Fruit fly (Drosophila melanogaster) whole organism, embryonic: Measurements from ENCODE around the gene CG6937.
A peak's percentile ranks its signal among the peaks of the same experiment; 100 is the strongest.

Experiments used
- CG10209 ChIP-seq: fragments of 200-800 bp; sonication (Bioruptor generic); optimal IDR thresholded peaks from 3 replicates; lab custom pipeline; 2017; ENCODE audit warnings: missing biosample characterization, mild to moderate bottlenecking, missing genetic modification characterization, missing genetic modification reagents
- CG10274 ChIP-seq: fragments of 200-800 bp; sonication (Bioruptor generic); optimal IDR thresholded peaks from 3 replicates; lab custom pipeline; 2017; ENCODE audit warnings: missing biosample characterization, mild to moderate bottlenecking, missing genetic modification characterization
- CG10366 ChIP-seq: fragments of 200-800 bp; sonication (Bioruptor generic); IDR thresholded peaks from 2 replicates; pipeline ENCODE4 v1.3.6; 2022; ENCODE audit warnings: missing biosample characterization, missing genetic modification characterization
- CG1233 ChIP-seq: fragments of 200-800 bp; sonication (Bioruptor generic); optimal IDR thresholded peaks from 4 replicates; lab custom pipeline; 2018; ENCODE audit warnings: missing biosample characterization, mild to moderate bottlenecking, missing genetic modification characterization
- CG13287 ChIP-seq: fragments of 200-800 bp; sonication (Bioruptor generic); IDR thresholded peaks from 2 replicates; pipeline ENCODE4 v1.3.6; 2022; ENCODE audit warnings: missing biosample characterization, missing genetic modification characterization; ENCODE audit not compliant: partially characterized antibody
- CG14014 ChIP-seq: fragments of 200-800 bp; sonication (Bioruptor generic); IDR thresholded peaks from 2 replicates; pipeline ENCODE4 v1.3.6; 2022; ENCODE audit warnings: missing biosample characterization, missing genetic modification characterization
- CG14667 ChIP-seq: fragments of 200-800 bp; sonication (Bioruptor generic); IDR thresholded peaks from 2 replicates; pipeline ENCODE4 v1.3.6; 2022; ENCODE audit warnings: missing biosample characterization, missing genetic modification characterization
- CG16815 ChIP-seq: fragments of 200-800 bp; sonication (Bioruptor generic); optimal IDR thresholded peaks from 3 replicates; lab custom pipeline; 2017; ENCODE audit warnings: missing biosample characterization, mild to moderate bottlenecking, missing genetic modification characterization
- CG1792 ChIP-seq: fragments of 200-800 bp; sonication (Bioruptor generic); optimal IDR thresholded peaks from 2 replicates; lab custom pipeline; 2016; ENCODE audit warnings: missing biosample characterization, missing genetic modification characterization
- CG1832 ChIP-seq: fragments of 200-800 bp; sonication (Bioruptor generic); optimal IDR thresholded peaks from 2 replicates; lab custom pipeline; 2017; ENCODE audit warnings: missing biosample characterization, mild to moderate bottlenecking, missing genetic modification characterization, inconsistent platforms
- CG2712 ChIP-seq: fragments of 200-800 bp; optimal IDR thresholded peaks from 3 replicates; lab custom pipeline; 2019; ENCODE audit warnings: missing biosample characterization, mild to moderate bottlenecking, missing genetic modification characterization, moderate library complexity
- CG30431 ChIP-seq: fragments of 200-800 bp; sonication (Bioruptor generic); optimal IDR thresholded peaks from 2 replicates; lab custom pipeline; 2017; ENCODE audit warnings: missing biosample characterization, missing genetic modification characterization
- CG33557 ChIP-seq: fragments of 200-800 bp; sonication (Bioruptor generic); optimal IDR thresholded peaks from 2 replicates; lab custom pipeline; 2019; ENCODE audit warnings: missing biosample characterization, mild to moderate bottlenecking, missing genetic modification characterization, moderate library complexity
- CG3407 ChIP-seq: fragments of 200-800 bp; sonication (Bioruptor generic); optimal IDR thresholded peaks from 2 replicates; lab custom pipeline; 2018; ENCODE audit warnings: missing biosample characterization, mild to moderate bottlenecking, missing genetic modification characterization
- CG5953 ChIP-seq: fragments of 200-800 bp; sonication (Bioruptor generic); IDR thresholded peaks from 2 replicates; pipeline ENCODE4 v1.3.6; 2022; ENCODE audit warnings: missing biosample characterization, missing genetic modification characterization
- CG6683 ChIP-seq: fragments of 200-800 bp; sonication (Bioruptor generic); optimal IDR thresholded peaks from 2 replicates; lab custom pipeline; 2017; ENCODE audit warnings: missing biosample characterization, mild to moderate bottlenecking, missing genetic modification characterization, missing genetic modification reagents
- CG6765 ChIP-seq: fragments of 200-800 bp; sonication (Bioruptor generic); optimal IDR thresholded peaks from 3 replicates; lab custom pipeline; 2017; ENCODE audit warnings: missing biosample characterization, mild to moderate bottlenecking, missing genetic modification characterization
- CG7745 ChIP-seq: fragments of 200-800 bp; sonication (Bioruptor generic); optimal IDR thresholded peaks from 2 replicates; lab custom pipeline; 2018; ENCODE audit warnings: missing biosample characterization, mild to moderate bottlenecking, missing genetic modification characterization, moderate library complexity
- CG8290 ChIP-seq, 3 experiments: fragments of 200-800 bp; sonication (Bioruptor generic); optimal IDR thresholded peaks; 2 replicates each; lab custom pipeline; 2016 to 2019; ENCODE audit warnings: missing biosample characterization in 3 of 3, missing genetic modification characterization in 3 of 3, mild to moderate bottlenecking in 2 of 3, moderate library complexity in 1 of 3
- CG9876 ChIP-seq: fragments of 200-800 bp; sonication (Bioruptor generic); optimal IDR thresholded peaks from 2 replicates; lab custom pipeline; 2016; ENCODE audit warnings: missing biosample characterization, missing genetic modification characterization
- Dip3 ChIP-seq: fragments of 200-800 bp; sonication (Bioruptor generic); optimal IDR thresholded peaks from 3 replicates; lab custom pipeline; 2016; ENCODE audit warnings: missing biosample characterization, missing genetic modification characterization
- HLH3B ChIP-seq: fragments of 200-800 bp; sonication (Bioruptor generic); IDR thresholded peaks from 2 replicates; pipeline ENCODE4 v1.3.6; 2022; ENCODE audit warnings: missing biosample characterization, missing genetic modification characterization
- Hr51 ChIP-seq, 2 experiments: fragments of 200-800 bp; sonication (Bioruptor generic); optimal IDR thresholded peaks; 2 replicates in 1 of 2; 3 replicates in 1 of 2; lab custom pipeline; 2016 to 2018; ENCODE audit warnings: missing biosample characterization in 2 of 2, missing genetic modification characterization in 2 of 2, mild to moderate bottlenecking in 1 of 2, moderate library complexity in 1 of 2
- Hsf ChIP-seq: fragments of 200-800 bp; sonication (Bioruptor generic); optimal IDR thresholded peaks from 3 replicates; lab custom pipeline; 2016; ENCODE audit warnings: missing biosample characterization, missing genetic modification characterization
- Lhr ChIP-seq: fragments of 200-800 bp; sonication (Bioruptor generic); optimal IDR thresholded peaks from 3 replicates; lab custom pipeline; 2017; ENCODE audit warnings: mild to moderate bottlenecking, missing biosample characterization, missing genetic modification reagents, missing genetic modification characterization
- PHDP ChIP-seq: fragments of 200-800 bp; sonication (Bioruptor generic); optimal IDR thresholded peaks from 3 replicates; lab custom pipeline; 2018; ENCODE audit warnings: missing biosample characterization, mild to moderate bottlenecking, missing genetic modification characterization, moderate library complexity
- Pdp1 ChIP-seq, 2 experiments: fragments of 200-800 bp; sonication (Bioruptor generic); optimal IDR thresholded peaks; 3 replicates each; lab custom pipeline; 2016; ENCODE audit warnings: missing biosample characterization in 2 of 2, missing genetic modification characterization in 2 of 2, mild to moderate bottlenecking in 1 of 2, moderate library complexity in 1 of 2
- Spps ChIP-seq: fragments of 200-800 bp; sonication (Bioruptor generic); optimal IDR thresholded peaks from 2 replicates; lab custom pipeline; 2018; ENCODE audit warnings: missing biosample characterization, mild to moderate bottlenecking, missing genetic modification characterization
- Stat92E ChIP-seq, 3 experiments: fragments of >200 bp in 2 of 3; fragments of 200-800 bp in 1 of 3; sonication (Bioruptor generic) in 1 of 3; optimal IDR thresholded peaks; 2 replicates each; lab custom pipeline; 2017 to 2019; ENCODE audit warnings: missing biosample characterization in 3 of 3, missing genetic modification characterization in 3 of 3, mild to moderate bottlenecking in 1 of 3, moderate library complexity in 1 of 3
- TFAM ChIP-seq: fragments of 200-800 bp; sonication (Bioruptor generic); optimal IDR thresholded peaks from 2 replicates; lab custom pipeline; 2017; ENCODE audit warnings: missing biosample characterization, missing genetic modification characterization, inconsistent platforms
- Xbp1 ChIP-seq: fragments of 200-800 bp; sonication (Bioruptor generic); optimal IDR thresholded peaks from 3 replicates; lab custom pipeline; 2016; ENCODE audit warnings: missing biosample characterization, mild to moderate bottlenecking, missing genetic modification characterization
- bigmax ChIP-seq: fragments of 200-800 bp; sonication (Bioruptor generic); optimal IDR thresholded peaks from 2 replicates; lab custom pipeline; 2018; ENCODE audit warnings: missing biosample characterization, mild to moderate bottlenecking, missing genetic modification characterization
- cwo ChIP-seq: fragments of 200-800 bp; sonication (Bioruptor generic); optimal IDR thresholded peaks from 3 replicates; lab custom pipeline; 2017; ENCODE audit warnings: missing biosample characterization, missing genetic modification characterization, mild to moderate bottlenecking, moderate library complexity, missing genetic modification reagents
- eyg ChIP-seq: fragments of 200-800 bp; sonication (Bioruptor generic); optimal IDR thresholded peaks from 3 replicates; lab custom pipeline; 2016; ENCODE audit warnings: missing biosample characterization, missing genetic modification characterization
- fd96Cb ChIP-seq: fragments of 200-800 bp; sonication (Bioruptor generic); optimal IDR thresholded peaks from 2 replicates; lab custom pipeline; 2018; ENCODE audit warnings: missing biosample characterization, mild to moderate bottlenecking, missing genetic modification characterization, moderate library complexity
- gsb ChIP-seq: fragments of 200-800 bp; sonication (Bioruptor generic); IDR thresholded peaks from 2 replicates; pipeline ENCODE4 v1.3.6; 2022; ENCODE audit warnings: missing biosample characterization, missing genetic modification characterization
- hbn ChIP-seq: fragments of 200-800 bp; sonication (Bioruptor generic); IDR thresholded peaks from 2 replicates; pipeline ENCODE4 v1.3.6; 2022; ENCODE audit warnings: missing biosample characterization, missing genetic modification characterization; ENCODE audit not compliant: partially characterized antibody
- hkb ChIP-seq, 2 experiments: fragments of 200-800 bp in 1 of 2; fragments of >200 bp in 1 of 2; sonication (Bioruptor generic) in 1 of 2; IDR thresholded peaks in 1 of 2; optimal IDR thresholded peaks in 1 of 2; 2 replicates each; pipeline versions ENCODE4 v1.3.6 to Lab custom; 2017 to 2022; ENCODE audit warnings: missing biosample characterization in 1 of 2, missing genetic modification characterization in 1 of 2
- hth ChIP-seq: fragments of >200 bp; optimal IDR thresholded peaks from 2 replicates; lab custom pipeline; 2017; ENCODE audit warnings: inconsistent platforms
- ind ChIP-seq: fragments of 200-800 bp; sonication (Bioruptor generic); optimal IDR thresholded peaks from 3 replicates; lab custom pipeline; 2016; ENCODE audit warnings: missing biosample characterization, missing genetic modification characterization
- klu ChIP-seq: fragments of 200-800 bp; sonication (Bioruptor generic); IDR thresholded peaks from 2 replicates; pipeline ENCODE4 v1.3.6; 2022; ENCODE audit warnings: missing biosample characterization, missing genetic modification characterization
- mld ChIP-seq: fragments of 200-800 bp; sonication (Bioruptor generic); IDR thresholded peaks from 3 replicates; pipeline ENCODE4 v1.3.6; 2022; ENCODE audit warnings: missing biosample characterization, missing genetic modification characterization; ENCODE audit not compliant: partially characterized antibody
- pho ChIP-seq: fragments of 200-800 bp; sonication (Bioruptor generic); optimal IDR thresholded peaks from 2 replicates; lab custom pipeline; 2016; ENCODE audit warnings: missing biosample characterization, missing genetic modification characterization
- psq ChIP-seq: fragments of 200-800 bp; sonication (Bioruptor generic); optimal IDR thresholded peaks from 2 replicates; lab custom pipeline; 2017; ENCODE audit warnings: missing biosample characterization, missing genetic modification characterization
- rib ChIP-seq: fragments of 200-800 bp; sonication (Bioruptor generic); IDR thresholded peaks from 2 replicates; pipeline ENCODE4 v1.3.6; 2022; ENCODE audit warnings: missing biosample characterization, missing genetic modification characterization
- sna ChIP-seq: fragments of 200-800 bp; sonication (Bioruptor generic); IDR thresholded peaks from 2 replicates; pipeline ENCODE4 v1.3.6; 2022; ENCODE audit warnings: missing biosample characterization, missing genetic modification characterization; ENCODE audit not compliant: partially characterized antibody
- so ChIP-seq: fragments of 200-800 bp; sonication (Bioruptor generic); IDR thresholded peaks from 3 replicates; pipeline ENCODE4 v1.3.6; 2022; ENCODE audit warnings: missing biosample characterization, missing genetic modification characterization
- zf30C ChIP-seq: fragments of 200-800 bp; sonication (Bioruptor generic); optimal IDR thresholded peaks from 3 replicates; lab custom pipeline; 2018; ENCODE audit warnings: missing biosample characterization, mild to moderate bottlenecking, missing genetic modification characterization

The CG6937 gene

dm6 chr3R:22626842-22627392, 42.3 kb downstream of the CG6937 start (continued):
- TF ChIP-seq CG3407 (GFP tag; lab: Kevin White, UChicago) (peak; percentile 60), eyg (GFP tag; lab: Kevin White, UChicago) (no peak), TFAM (GFP tag; lab: Kevin White, UChicago) (no peak), CG10209 (GFP tag; lab: Kevin White, UChicago) (peak; percentile 64), pho (GFP tag; lab: Kevin White, UChicago) (no peak), so (GFP tag; lab: Robert Waterston, UW) (peak; percentile 51; the same call in 1 of the 3 replicates), fd96Cb (no peak), cwo (GFP tag; lab: Kevin White, UChicago) (peak; percentile 67), Lhr (GFP tag; lab: Kevin White, UChicago) (no peak), Hr51 (GFP tag; optimal IDR thresholded peaks at IDR 0.05; lab: Kevin White, UChicago) (peak; percentile 5 to 18), hbn (GFP tag; lab: Robert Waterston, UW) (no peak), CG1233 (peak; percentile 62), CG1792 (GFP tag; lab: Kevin White, UChicago) (no peak), CG16815 (GFP tag; lab: Kevin White, UChicago) (no peak), sna (GFP tag; lab: Robert Waterston, UW) (no peak), CG1832 (GFP tag; lab: Kevin White, UChicago) (no peak), CG10366 (GFP tag; lab: Robert Waterston, UW) (no peak), Pdp1 (GFP tag; optimal IDR thresholded peaks at IDR 0.05; lab: Kevin White, UChicago) (peak; percentile 0 to 65), Xbp1 (GFP tag; lab: Kevin White, UChicago) (no peak), HLH3B (peak; percentile 39; the same call in 1 of the 2 replicates), CG8290 (GFP tag; optimal IDR thresholded peaks at IDR 0.05; lab: Kevin White, UChicago) (no peak), CG8290 (tag; optimal IDR thresholded peaks at IDR 0.05; lab: Kevin White, UChicago) (peak in 1 of 2 experiments; percentile 65), bigmax (GFP tag; lab: Kevin White, UChicago) (no peak), CG13287 (peak; percentile 48), CG30431 (GFP tag; lab: Kevin White, UChicago) (no peak), Spps (no peak), hkb (optimal IDR thresholded peaks at IDR 0.05; lab: Kevin White, UChicago) (no peak), hkb (GFP tag; IDR thresholded peaks at IDR 0.05; lab: Robert Waterston, UW) (peak; percentile 68), CG5953 (GFP tag; lab: Robert Waterston, UW) (no peak), Hsf (GFP tag; lab: Kevin White, UChicago) (no peak), rib (GFP tag; lab: Robert Waterston, UW) (peak; percentile 21; the same call in 1 of the 2 replicates), CG10274 (GFP tag; lab: Kevin White, UChicago) (no peak), CG33557 (no peak), Stat92E (GFP tag; optimal IDR thresholded peaks at IDR 0.05; lab: Kevin White, UChicago) (no peak), zf30C (no peak), klu (GFP tag; lab: Robert Waterston, UW) (peak; percentile 40; the same call in 1 of the 2 replicates), CG6683 (GFP tag; lab: Kevin White, UChicago) (peak; percentile 59), PHDP (peak; percentile 57), CG14014 (GFP tag; lab: Robert Waterston, UW) (peak; percentile 39; the same call in 1 of the 2 replicates), CG9876 (GFP tag; lab: Kevin White, UChicago) (no peak), psq (GFP tag; lab: Kevin White, UChicago) (peak; percentile 67), CG14667 (GFP tag; lab: Robert Waterston, UW) (no peak), hth (lab: Kevin White, UChicago) (no peak), mld (GFP tag; lab: Robert Waterston, UW) (no peak), gsb (no peak), CG6765 (GFP tag; lab: Kevin White, UChicago) (peak; percentile 83), ind (GFP tag; lab: Kevin White, UChicago) (no peak), CG2712 (tag; lab: Kevin White, UChicago) (peak; percentile 37), Dip3 (no peak), CG7745 (tag; lab: Kevin White, UChicago) (peak; percentile 86)
